Fruit fly (Drosophila melanogaster) ovary, adult (tissue): Measurements from ENCODE around the gene CG14543.

Source experiments
- CG17801 ChIP-seq: fragments of 200-800 bp; optimal IDR thresholded peaks from 2 replicates; lab custom pipeline; 2019; ENCODE audit warnings: missing biosample characterization, mild to moderate bottlenecking, missing genetic modification characterization, moderate library complexity; ENCODE audit not compliant: partially characterized antibody

Gene CG14543

dm6 chr3R:26096192-26096591 lies 39.8 kb downstream of the CG14543 start:
- no peak for TF ChIP-seq CG17801 (GFP tag; lab: Kevin White, UChicago)

- TF ChIP-seq CG17801 (GFP tag; lab: Kevin White, UChicago), result no peak
Measured at dm6 chr3R:26098502-26099210, 42.2 kb downstream of the CG14543 start, which contains the start of gene dysf. TSS of gene dysf (minus strand) at chr3R:26098711.

- no peak for TF ChIP-seq CG17801 (GFP tag; lab: Kevin White, UChicago)
Measured at dm6 chr3R:26099238-26099637, 42.8 kb downstream of the CG14543 start.

- TF ChIP-seq CG17801 (GFP tag; lab: Kevin White, UChicago), result no peak
Measured at dm6 chr3R:26103440-26103839, 47.0 kb downstream of the CG14543 start.

dm6 chr3R:26104302-26105140 lies 48.1 kb downstream of the CG14543 start:
- peak; percentile 53 for TF ChIP-seq CG17801 (GFP tag; lab: Kevin White, UChicago)

dm6 chr3R:26105141-26105403 lies 48.6 kb downstream of the CG14543 start:
- TF ChIP-seq CG17801 (GFP tag; lab: Kevin White, UChicago), result no peak

- TF ChIP-seq CG17801 (GFP tag; lab: Kevin White, UChicago), result no peak
Measured at dm6 chr3R:26105407-26105806, 49.0 kb downstream of the CG14543 start.

- no peak for TF ChIP-seq CG17801 (GFP tag; lab: Kevin White, UChicago)
Measured at dm6 chr3R:26105924-26106494, 49.6 kb downstream of the CG14543 start.

dm6 chr3R:26106595-26107152 lies 50.2 kb downstream of the CG14543 start, which contains the start of gene Cipc:
TSS of gene Cipc (plus strand) at chr3R:26106868.
- TF ChIP-seq CG17801 (GFP tag; lab: Kevin White, UChicago), result peak; percentile 79
